Worm (Caenorhabditis elegans) whole organism, mixed stage, embryonic: ENCODE results near the gene sec-61.B.

Experiments used
- M03D4.4 ChIP-seq: sonication (generic microtip); optimal IDR thresholded peaks from 2 replicates; lab custom pipeline; 2017; ENCODE audit warnings: mild to moderate bottlenecking, missing genetic modification characterization, missing compliant biosample characterization
- bed-3 ChIP-seq: fragments of 200-800 bp; sonication (Bioruptor generic); optimal IDR thresholded peaks from 3 replicates; lab custom pipeline; 2018; ENCODE audit warnings: mild to moderate bottlenecking, missing genetic modification characterization, moderate library complexity, missing compliant biosample characterization
- blmp-1 ChIP-seq: fragments of 150-350 bp; optimal IDR thresholded peaks from 2 replicates; lab custom pipeline; 2014; ENCODE audit warnings: missing biosample characterization, missing genetic modification characterization
- ceh-39 ChIP-seq: fragments of 150-350 bp; optimal IDR thresholded peaks from 2 replicates; lab custom pipeline; 2014; ENCODE audit warnings: missing biosample characterization, missing genetic modification characterization
- ceh-43 ChIP-seq: fragments of 200-800 bp; sonication (Bioruptor generic); optimal IDR thresholded peaks from 2 replicates; lab custom pipeline; 2018; ENCODE audit warnings: mild to moderate bottlenecking, missing genetic modification characterization, moderate library complexity, missing compliant biosample characterization
- ceh-83 ChIP-seq: fragments of 200-800 bp; sonication (Bioruptor generic); optimal IDR thresholded peaks from 2 replicates; lab custom pipeline; 2018; ENCODE audit warnings: mild to moderate bottlenecking, missing genetic modification characterization, missing compliant biosample characterization
- ces-1 ChIP-seq: fragments of 150-350 bp; optimal IDR thresholded peaks from 2 replicates; lab custom pipeline; 2014; ENCODE audit warnings: missing biosample characterization, missing genetic modification reagents, missing genetic modification characterization
- cnd-1 ChIP-seq: fragments of 200-800 bp; sonication (Bioruptor generic); optimal IDR thresholded peaks from 2 replicates; lab custom pipeline; 2018; ENCODE audit warnings: mild to moderate bottlenecking, missing genetic modification characterization, missing compliant biosample characterization
- drap-1 ChIP-seq: fragments of 200-800 bp; sonication (Bioruptor generic); optimal IDR thresholded peaks from 3 replicates; lab custom pipeline; 2018; ENCODE audit warnings: mild to moderate bottlenecking, missing genetic modification characterization, missing compliant biosample characterization
- elt-1 ChIP-seq: sonication (generic microtip); optimal IDR thresholded peaks from 2 replicates; lab custom pipeline; 2017; ENCODE audit warnings: missing genetic modification characterization, mild to moderate bottlenecking, missing compliant biosample characterization, antibody characterized with exemption, moderate library complexity, borderline replicate concordance; ENCODE audit not compliant: insufficient read depth
- elt-3 ChIP-seq: fragments of 150-350 bp; optimal IDR thresholded peaks from 2 replicates; lab custom pipeline; 2014; ENCODE audit warnings: missing biosample characterization, missing genetic modification characterization
- flh-1 ChIP-seq: fragments of 200-800 bp; sonication (Bioruptor generic); optimal IDR thresholded peaks from 2 replicates; lab custom pipeline; 2018; ENCODE audit warnings: mild to moderate bottlenecking, missing genetic modification characterization, moderate library complexity, missing compliant biosample characterization
- ham-2 ChIP-seq: fragments of 200-800 bp; sonication (Bioruptor generic); optimal IDR thresholded peaks from 2 replicates; lab custom pipeline; 2018; ENCODE audit warnings: mild to moderate bottlenecking, missing genetic modification characterization, missing compliant biosample characterization
- hlh-1 ChIP-seq: fragments of 150-350 bp; optimal IDR thresholded peaks from 2 replicates; lab custom pipeline; 2014; ENCODE audit warnings: missing biosample characterization, missing genetic modification reagents, missing genetic modification characterization
- lin-13 ChIP-seq: fragments of 150-350 bp; optimal IDR thresholded peaks from 2 replicates; lab custom pipeline; 2014; ENCODE audit warnings: missing biosample characterization, missing genetic modification characterization
- lin-32 ChIP-seq: fragments of 200-800 bp; sonication (Bioruptor generic); optimal IDR thresholded peaks from 2 replicates; lab custom pipeline; 2018; ENCODE audit warnings: mild to moderate bottlenecking, missing genetic modification characterization, missing compliant biosample characterization
- lsy-2 ChIP-seq: fragments of 150-350 bp; optimal IDR thresholded peaks from 2 replicates; lab custom pipeline; 2014; ENCODE audit warnings: missing biosample characterization, missing genetic modification characterization
- mab-5 ChIP-seq: fragments of 150-350 bp; optimal IDR thresholded peaks from 2 replicates; lab custom pipeline; 2014; ENCODE audit warnings: missing biosample characterization, missing genetic modification characterization
- mep-1 ChIP-seq: fragments of 150-350 bp; optimal IDR thresholded peaks from 2 replicates; lab custom pipeline; 2017; ENCODE audit warnings: missing biosample characterization, missing genetic modification reagents, missing genetic modification characterization, inconsistent platforms
- mls-2 ChIP-seq: sonication (generic microtip); optimal IDR thresholded peaks from 2 replicates; lab custom pipeline; 2016; ENCODE audit warnings: mild to moderate bottlenecking, missing genetic modification characterization, moderate library complexity, missing compliant biosample characterization
- nhr-12 ChIP-seq: fragments of 150-350 bp; optimal IDR thresholded peaks from 2 replicates; lab custom pipeline; 2014; ENCODE audit warnings: missing biosample characterization, missing genetic modification characterization
- nhr-2 ChIP-seq: fragments of 150-350 bp; optimal IDR thresholded peaks from 2 replicates; lab custom pipeline; 2014; ENCODE audit warnings: missing biosample characterization, missing genetic modification characterization
- nhr-237 ChIP-seq: fragments of 150-350 bp; optimal IDR thresholded peaks from 2 replicates; lab custom pipeline; 2014; ENCODE audit warnings: missing biosample characterization, missing genetic modification characterization
- nhr-28 ChIP-seq: fragments of 150-350 bp; optimal IDR thresholded peaks from 2 replicates; lab custom pipeline; 2014; ENCODE audit warnings: missing biosample characterization, missing genetic modification characterization
- nhr-76 ChIP-seq: sonication (generic microtip); optimal IDR thresholded peaks from 2 replicates; lab custom pipeline; 2017; ENCODE audit warnings: missing biosample characterization, missing genetic modification characterization
- pha-4 ChIP-seq: fragments of 150-350 bp; optimal IDR thresholded peaks from 2 replicates; lab custom pipeline; 2018; ENCODE audit warnings: missing biosample characterization, missing genetic modification reagents, missing genetic modification characterization
- sem-2 ChIP-seq: fragments of 200-800 bp; sonication (Bioruptor generic); optimal IDR thresholded peaks from 2 replicates; lab custom pipeline; 2018; ENCODE audit warnings: mild to moderate bottlenecking, missing genetic modification characterization, missing compliant biosample characterization
- snpc-4 ChIP-seq: fragments of 150-350 bp; optimal IDR thresholded peaks from 2 replicates; lab custom pipeline; 2014; ENCODE audit warnings: missing biosample characterization, missing genetic modification characterization
- sptf-1 ChIP-seq: sonication (generic microtip); optimal IDR thresholded peaks from 2 replicates; lab custom pipeline; 2017; ENCODE audit warnings: mild to moderate bottlenecking, missing genetic modification characterization, moderate library complexity, missing compliant biosample characterization
- tbx-8 ChIP-seq: fragments of 200-800 bp; sonication (Bioruptor generic); optimal IDR thresholded peaks from 2 replicates; lab custom pipeline; 2018; ENCODE audit warnings: mild to moderate bottlenecking, missing genetic modification characterization, moderate library complexity, missing compliant biosample characterization
- unc-120 ChIP-seq: sonication (generic microtip); optimal IDR thresholded peaks from 2 replicates; lab custom pipeline; 2017; ENCODE audit warnings: missing genetic modification characterization, missing compliant biosample characterization; ENCODE audit not compliant: poor library complexity, severe bottlenecking
- unc-39 ChIP-seq: fragments of 150-350 bp; optimal IDR thresholded peaks from 2 replicates; lab custom pipeline; 2014; ENCODE audit warnings: missing biosample characterization, missing genetic modification characterization
- unc-62 ChIP-seq: fragments of 150-350 bp; optimal IDR thresholded peaks from 2 replicates; lab custom pipeline; 2014; ENCODE audit warnings: missing biosample characterization, missing genetic modification reagents, missing genetic modification characterization
- zip-8 ChIP-seq: fragments of 150-350 bp; optimal IDR thresholded peaks from 2 replicates; lab custom pipeline; 2014; ENCODE audit warnings: missing biosample characterization, missing genetic modification characterization
- ztf-11 ChIP-seq: fragments of 150-350 bp; optimal IDR thresholded peaks from 2 replicates; lab custom pipeline; 2014; ENCODE audit warnings: missing biosample characterization, missing genetic modification characterization

Gene sec-61.B

ce11 chrIV:2388949-2389495 is 547 bp upstream of the sec-61.B start, which contains the start of gene trap-3:
Gene trap-3, plus strand, starts transcription at chrIV:2389445.
- peak; percentile 82 for TF ChIP-seq M03D4.4 (tag; lab: Kevin White, UChicago)
- no peak for TF ChIP-seq unc-39 (tag; lab: Kevin White, UChicago)
- TF ChIP-seq lin-32 (GFP tag; lab: Kevin White, UChicago) = no peak
- peak; percentile 93 for TF ChIP-seq lsy-2 (tag; lab: Kevin White, UChicago)
- no peak for TF ChIP-seq snpc-4 (tag; lab: Kevin White, UChicago)
- peak; percentile 78 for TF ChIP-seq cnd-1 (tag; lab: Kevin White, UChicago)
- TF ChIP-seq ham-2 (GFP tag; lab: Kevin White, UChicago) = peak; percentile 72
- peak; percentile 34 for TF ChIP-seq mls-2
- TF ChIP-seq mab-5 (tag; lab: Kevin White, UChicago) = no peak
- TF ChIP-seq lin-13 (tag; lab: Kevin White, UChicago) = peak; percentile 99
- peak; percentile 16 for TF ChIP-seq tbx-8 (GFP tag; lab: Kevin White, UChicago)
- TF ChIP-seq flh-1 (GFP tag; lab: Kevin White, UChicago) = no peak
- peak; percentile 99 for TF ChIP-seq pha-4 (tag; lab: Kevin White, UChicago)
- peak; percentile 76 for TF ChIP-seq nhr-12
- no peak for TF ChIP-seq zip-8
- TF ChIP-seq sptf-1 = peak; percentile 80
- peak; percentile 93 for TF ChIP-seq nhr-237 (tag; lab: Kevin White, UChicago)
- TF ChIP-seq bed-3 (GFP tag; lab: Kevin White, UChicago) = no peak
- peak; percentile 14 for TF ChIP-seq nhr-2 (tag; lab: Kevin White, UChicago)
- TF ChIP-seq mep-1 (tag; lab: Kevin White, UChicago) = peak; percentile 93
- TF ChIP-seq unc-62 (GFP tag; lab: Kevin White, UChicago) = peak; percentile 58
- peak; percentile 46 for TF ChIP-seq hlh-1 (tag; lab: Kevin White, UChicago)
- no peak for TF ChIP-seq elt-1 (tag; lab: Kevin White, UChicago)
- no peak for TF ChIP-seq blmp-1 (tag; lab: Kevin White, UChicago)
- TF ChIP-seq ces-1 (GFP tag; lab: Kevin White, UChicago) = peak; percentile 53
- TF ChIP-seq unc-120 (tag; lab: Kevin White, UChicago) = peak; percentile 72
- TF ChIP-seq ztf-11 (tag; lab: Kevin White, UChicago) = peak; percentile 32
- TF ChIP-seq ceh-83 (GFP tag; lab: Kevin White, UChicago) = no peak
- TF ChIP-seq ceh-43 (GFP tag; lab: Kevin White, UChicago) = peak; percentile 25
- TF ChIP-seq elt-3 = peak; percentile 53
- peak; percentile 76 for TF ChIP-seq drap-1 (GFP tag; lab: Kevin White, UChicago)
- peak; percentile 74 for TF ChIP-seq ceh-39 (tag; lab: Kevin White, UChicago)
- TF ChIP-seq nhr-76 = no peak
- TF ChIP-seq nhr-28 (tag; lab: Kevin White, UChicago) = no peak
- TF ChIP-seq sem-2 (GFP tag; lab: Kevin White, UChicago) = no peak

ce11 chrIV:2383713-2384112 is 4.8 kb downstream of the sec-61.B start, which contains the start of gene Y38F2AR.3:
Gene Y38F2AR.3, plus strand, starts transcription at chrIV:2384013.
- TF ChIP-seq flh-1 (GFP tag; lab: Kevin White, UChicago) (no peak), unc-62 (GFP tag; lab: Kevin White, UChicago) (no peak)
- TF ChIP-seq, all 35 proteins: peak for 0

DNA sequence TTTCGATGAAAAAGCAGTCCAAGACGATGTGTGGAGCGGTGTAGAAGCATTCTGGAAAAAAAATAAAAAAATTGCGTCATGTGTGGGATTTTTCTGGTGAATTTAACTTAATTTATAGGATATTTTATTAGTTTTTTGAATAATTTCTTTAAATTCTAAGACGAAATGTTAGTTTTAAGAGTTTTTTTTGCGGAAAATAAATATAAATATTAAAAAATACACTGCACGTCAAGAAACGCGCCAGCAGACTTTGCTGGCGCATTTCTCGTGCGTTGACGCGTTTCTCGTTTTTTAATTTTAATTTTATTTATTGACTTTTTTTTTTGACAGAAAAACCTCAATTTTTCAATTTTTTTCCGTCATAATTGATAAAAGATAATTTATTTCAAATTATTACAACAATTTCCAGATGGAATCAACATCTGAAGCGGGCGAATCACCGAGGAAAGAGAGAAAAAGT is 39.6 kb downstream of the sec-61.B start, which contains the start of the genes ppgn-1 and tftc-1:
Gene ppgn-1 (minus strand): TSS at position 51 of the 460 bp plus-strand sequence.
Gene tftc-1 (plus strand): TSS at position 410 of the 460 bp plus-strand sequence.
- no peak for TF ChIP-seq drap-1 (GFP tag; lab: Kevin White, UChicago)
- TF ChIP-seq flh-1 (GFP tag; lab: Kevin White, UChicago) = no peak
- peak; percentile 13 for TF ChIP-seq lin-13 (tag; lab: Kevin White, UChicago)
- no peak for TF ChIP-seq unc-62 (GFP tag; lab: Kevin White, UChicago)
- TF ChIP-seq M03D4.4 (tag; lab: Kevin White, UChicago) = no peak
- TF ChIP-seq nhr-76 = no peak
- no peak for TF ChIP-seq mab-5 (tag; lab: Kevin White, UChicago)
- TF ChIP-seq blmp-1 (tag; lab: Kevin White, UChicago) = no peak
- no peak for TF ChIP-seq ceh-83 (GFP tag; lab: Kevin White, UChicago)
- no peak for TF ChIP-seq sem-2 (GFP tag; lab: Kevin White, UChicago)
- TF ChIP-seq nhr-2 (tag; lab: Kevin White, UChicago) = no peak
- TF ChIP-seq lin-32 (GFP tag; lab: Kevin White, UChicago) = no peak
- TF ChIP-seq ces-1 (GFP tag; lab: Kevin White, UChicago) = peak; percentile 81
- no peak for TF ChIP-seq ceh-39 (tag; lab: Kevin White, UChicago)
- TF ChIP-seq pha-4 (tag; lab: Kevin White, UChicago) = no peak
- no peak for TF ChIP-seq snpc-4 (tag; lab: Kevin White, UChicago)
- peak; percentile 28 for TF ChIP-seq mep-1 (tag; lab: Kevin White, UChicago)
